Fruit fly (Drosophila melanogaster) ovary, adult (tissue): ENCODE data around the gene CG7963.
A peak's percentile ranks its signal among the peaks of the same experiment; 100 is the strongest.

Experiments
- CG17801 ChIP-seq: fragments of 200-800 bp; optimal IDR thresholded peaks from 2 replicates; lab custom pipeline; 2019; ENCODE audit warnings: missing biosample characterization, mild to moderate bottlenecking, missing genetic modification characterization, moderate library complexity; ENCODE audit not compliant: partially characterized antibody

CG7963 gene

DNA sequence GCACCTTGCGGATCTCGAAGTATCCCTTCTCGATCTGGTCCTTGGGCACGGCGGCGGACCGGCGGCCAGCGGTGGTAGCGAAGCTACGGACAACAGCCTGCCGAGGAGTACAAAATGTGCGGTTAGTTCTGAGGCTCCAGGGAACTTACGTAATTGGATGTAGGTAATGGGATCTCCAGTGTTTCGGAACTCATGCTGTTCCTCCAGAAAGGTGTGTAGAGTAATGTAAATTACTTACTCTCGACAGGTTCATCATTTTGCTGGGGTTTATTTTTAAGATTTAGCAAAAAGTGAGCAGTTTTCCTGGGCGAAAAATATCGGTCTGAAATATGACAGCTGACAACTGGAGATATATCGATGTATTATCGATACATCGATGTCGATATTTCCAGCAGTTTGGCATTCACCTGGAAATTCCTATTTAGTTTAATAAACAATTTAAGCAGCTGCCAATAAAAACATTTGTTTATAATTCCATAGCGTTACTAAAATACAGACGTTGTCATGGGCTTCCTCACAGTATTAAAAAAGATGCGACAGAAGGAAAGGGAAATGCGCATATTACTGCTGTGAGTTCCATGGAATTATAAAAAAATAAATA is 21.9 kb upstream of the CG7963 start, which contains the start of the genes COX7A and Arl2:
TSS of gene COX7A (minus strand) at position 369 of the 601 bp plus-strand sequence.
TSS of gene Arl2 (plus strand) at position 426 of the 601 bp plus-strand sequence.
- TF ChIP-seq CG17801 (GFP tag; lab: Kevin White, UChicago), result peak; percentile 35

- TF ChIP-seq CG17801 (GFP tag; lab: Kevin White, UChicago), result no peak
Observed at dm6 chr3R:8343251-8343744, 19.3 kb upstream of the CG7963 start, which contains the start of the genes PNKP and COX7AL. TSS of gene PNKP (minus strand) at chr3R:8343516. TSS of gene COX7AL (plus strand) at chr3R:8343669.

DNA sequence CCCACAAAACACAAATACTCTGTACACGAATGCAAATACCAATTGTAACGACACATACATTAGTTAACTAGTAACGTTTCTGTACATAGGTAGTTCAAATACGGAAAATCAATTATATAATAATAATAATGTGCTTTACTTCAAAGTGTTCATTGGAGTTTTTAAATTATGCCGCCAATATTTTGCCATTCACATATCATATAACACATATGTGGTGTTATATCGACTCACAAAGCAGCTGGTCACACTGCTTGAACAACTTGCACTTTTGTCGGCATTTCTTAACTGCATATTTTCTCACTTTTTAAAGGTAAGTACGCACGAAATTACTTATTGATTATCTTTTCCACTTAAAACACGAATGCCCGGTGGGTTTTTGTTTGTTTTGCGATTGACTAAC is 18.5 kb upstream of the CG7963 start, which contains the start of gene DppIII:
TSS of gene DppIII (plus strand) at position 227 of the 400 bp plus-strand sequence.
- TF ChIP-seq CG17801 (GFP tag; lab: Kevin White, UChicago), result no peak

DNA sequence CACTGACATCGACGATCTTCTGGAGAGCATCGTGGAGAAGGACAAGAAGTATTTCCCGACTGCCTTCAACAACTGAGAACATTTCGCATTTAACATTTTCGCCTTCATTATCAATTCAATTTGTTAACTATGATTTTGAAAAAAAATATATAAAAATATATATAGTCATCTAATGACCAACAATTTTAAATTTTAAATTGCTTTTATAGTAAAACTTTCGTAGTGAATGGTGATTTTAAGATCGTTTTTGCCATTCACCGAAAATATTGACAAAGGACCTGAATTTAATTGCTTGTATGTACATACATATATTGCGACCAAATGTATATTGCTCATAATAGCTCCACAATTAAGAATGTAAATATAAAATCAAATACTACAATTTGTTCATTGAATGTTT is 15.3 kb upstream of the CG7963 start, which contains the start of gene CG7352:
TSS of gene CG7352 (plus strand) at position 301 of the 400 bp plus-strand sequence.
- no peak for TF ChIP-seq CG17801 (GFP tag; lab: Kevin White, UChicago)

DNA sequence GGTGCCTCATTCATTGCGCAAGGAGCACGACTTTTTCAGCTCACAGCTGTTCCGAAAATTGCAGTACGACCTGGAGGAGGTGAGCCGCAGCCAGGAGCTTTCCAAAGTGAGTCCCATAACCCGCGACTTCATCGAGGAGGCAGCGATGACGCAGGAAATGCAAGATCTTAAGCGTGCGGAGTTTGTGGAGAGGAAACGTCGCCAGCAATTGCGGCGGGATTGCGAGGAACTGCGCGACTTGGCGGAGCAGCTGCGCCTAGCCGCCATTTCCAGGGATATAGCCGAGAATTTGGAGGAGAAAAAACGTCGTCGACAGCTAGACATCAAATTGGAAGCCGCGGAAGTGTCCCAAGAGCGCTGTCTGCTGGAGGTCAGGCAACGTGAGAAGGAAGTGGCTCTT is 14.8 kb upstream of the CG7963 start:
- no peak for TF ChIP-seq CG17801 (GFP tag; lab: Kevin White, UChicago)

dm6 chr3R:8349106-8349448 is 13.5 kb upstream of the CG7963 start:
- no peak for TF ChIP-seq CG17801 (GFP tag; lab: Kevin White, UChicago)

DNA sequence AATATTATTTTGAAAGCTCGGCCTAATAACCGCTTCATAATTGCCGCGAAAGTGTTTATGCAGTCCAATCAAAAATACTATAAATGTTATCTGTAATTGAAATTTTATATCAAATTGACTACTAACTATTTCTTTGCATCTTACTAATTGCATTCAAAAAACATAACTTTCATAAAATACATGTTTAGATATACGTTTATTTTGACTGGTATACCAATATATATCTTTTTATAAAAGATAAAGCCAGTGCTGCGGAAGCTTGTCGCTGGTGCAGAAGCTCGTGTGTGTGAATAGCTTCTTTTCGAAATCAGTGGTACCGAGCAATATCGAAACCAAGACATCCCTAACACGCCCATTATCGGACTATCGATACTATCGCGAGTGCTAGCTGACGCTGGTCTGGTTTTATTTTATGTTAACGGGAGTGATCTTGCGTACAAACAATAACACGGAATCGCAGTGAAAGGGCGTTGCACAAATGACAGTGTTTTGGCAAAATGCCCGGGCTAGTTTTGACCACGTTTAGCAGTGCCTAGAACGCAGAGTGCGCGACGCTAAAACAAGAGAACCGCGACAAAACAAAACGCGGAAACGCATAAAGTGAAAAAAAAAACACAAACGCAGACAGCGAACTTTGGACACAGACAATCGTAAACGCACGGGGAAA is 13.0 kb upstream of the CG7963 start, which contains the start of gene Atg13:
TSS of gene Atg13 (plus strand) at position 367 of the 667 bp plus-strand sequence.
- peak; percentile 69 for TF ChIP-seq CG17801 (GFP tag; lab: Kevin White, UChicago)

DNA sequence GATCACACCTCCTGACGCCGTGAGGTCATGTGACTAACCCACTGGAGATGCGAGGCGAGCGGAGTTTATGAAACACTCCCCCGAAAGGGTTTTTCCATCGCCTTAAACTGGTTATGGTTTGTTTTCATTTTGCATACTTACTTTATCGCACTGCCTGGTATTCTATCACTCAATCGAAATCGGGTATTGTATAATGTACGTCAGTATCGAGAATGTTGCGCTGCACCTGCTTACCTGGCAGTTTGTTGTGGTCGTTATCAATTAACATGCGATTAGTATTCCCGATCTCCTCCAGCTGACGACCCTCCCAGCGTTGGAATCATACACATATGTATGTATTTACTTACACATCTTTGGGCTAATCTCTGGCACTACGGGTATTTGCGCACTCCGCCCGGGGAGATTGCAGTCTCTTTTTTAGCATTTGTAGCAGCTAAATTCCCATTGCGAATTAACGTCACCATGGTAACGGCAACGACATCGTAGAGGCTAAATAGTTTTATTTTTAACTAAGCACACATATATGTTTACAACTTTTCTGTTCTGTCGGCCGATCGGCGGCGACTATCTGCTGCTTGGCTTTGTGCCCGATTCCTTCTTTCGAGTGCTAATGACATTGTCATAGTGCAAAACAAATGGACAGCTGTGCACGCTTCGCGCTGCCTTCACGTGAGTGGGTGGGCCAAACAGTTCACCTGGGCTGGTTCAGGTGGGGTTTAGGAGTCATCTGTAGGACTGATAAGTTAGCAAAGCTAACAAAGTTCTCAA is 9.5 kb upstream of the CG7963 start:
- TF ChIP-seq CG17801 (GFP tag; lab: Kevin White, UChicago), result no peak

dm6 chr3R:8353994-8354393 is 8.6 kb upstream of the CG7963 start:
- no peak for TF ChIP-seq CG17801 (GFP tag; lab: Kevin White, UChicago)

dm6 chr3R:8354458-8354857 is 8.2 kb upstream of the CG7963 start:
- peak; percentile 66 for TF ChIP-seq CG17801 (GFP tag; lab: Kevin White, UChicago)

dm6 chr3R:8354969-8355368 is 7.7 kb upstream of the CG7963 start:
- peak; percentile 63 for TF ChIP-seq CG17801 (GFP tag; lab: Kevin White, UChicago)

DNA sequence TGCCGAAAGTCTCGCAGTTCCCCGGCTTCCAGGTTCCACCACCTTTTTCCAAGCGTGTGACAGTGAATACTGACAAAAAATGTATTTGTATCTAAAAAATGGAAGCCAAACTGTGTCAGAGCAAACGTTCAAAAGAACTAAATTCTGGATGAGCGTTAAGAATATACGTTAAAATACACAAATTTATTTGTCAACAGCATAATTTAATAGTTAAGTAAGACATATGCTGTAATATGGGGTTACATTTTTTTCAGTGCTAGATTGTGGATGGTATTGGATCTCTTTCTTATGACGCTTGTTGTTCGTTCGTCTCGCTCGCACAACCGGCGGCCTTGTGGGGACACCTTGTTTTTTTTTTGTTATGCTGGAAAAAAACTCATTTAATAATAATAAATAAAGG is 7.0 kb upstream of the CG7963 start:
- TF ChIP-seq CG17801 (GFP tag; lab: Kevin White, UChicago), result no peak

DNA sequence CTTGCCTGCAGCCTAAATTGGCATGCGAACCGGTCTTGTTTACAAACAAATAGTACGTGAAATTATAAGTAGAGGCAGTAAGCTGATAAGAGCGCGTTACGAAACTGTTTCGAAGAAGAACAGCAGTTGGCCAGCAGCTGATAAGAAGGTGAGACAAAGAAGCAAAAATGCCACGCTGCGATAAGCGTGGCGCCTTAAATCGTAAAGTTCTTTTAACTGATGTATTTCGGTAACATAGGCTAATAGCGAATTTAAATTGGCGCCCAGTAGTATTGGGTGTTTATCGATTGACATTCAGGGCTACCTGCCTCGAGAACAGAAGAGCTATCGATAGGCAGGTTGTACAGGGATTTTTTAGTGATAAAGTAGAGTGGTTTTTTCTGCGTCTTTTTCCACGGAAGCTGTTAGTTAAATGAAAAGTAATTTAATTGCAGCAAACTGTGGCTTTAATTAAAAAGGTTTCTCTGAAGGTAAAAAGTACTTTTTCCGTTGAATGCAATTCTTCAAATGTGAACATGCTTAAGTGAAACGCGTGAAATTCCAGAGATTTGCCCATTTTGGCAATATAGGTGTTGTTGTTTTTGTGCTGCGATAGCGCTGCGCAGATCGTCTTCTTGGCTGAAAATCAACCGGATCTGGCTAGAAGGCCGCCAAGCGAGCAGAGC is 5.9 kb upstream of the CG7963 start, which contains the start of gene stck:
TSS of gene stck (plus strand) at position 353 of the 665 bp plus-strand sequence.
- no peak for TF ChIP-seq CG17801 (GFP tag; lab: Kevin White, UChicago)

dm6 chr3R:8357372-8357992 is 5.1 kb upstream of the CG7963 start:
- TF ChIP-seq CG17801 (GFP tag; lab: Kevin White, UChicago), result no peak
